Worm (Caenorhabditis elegans) whole organism, dauer: ENCODE data around the gene K09C4.5.

Experiments used
- unc-62 ChIP-seq: sonication (generic microtip); optimal IDR thresholded peaks from 2 replicates; lab custom pipeline; 2017; ENCODE audit warnings: missing biosample characterization, missing genetic modification reagents, missing genetic modification characterization

The K09C4.5 gene

DNA sequence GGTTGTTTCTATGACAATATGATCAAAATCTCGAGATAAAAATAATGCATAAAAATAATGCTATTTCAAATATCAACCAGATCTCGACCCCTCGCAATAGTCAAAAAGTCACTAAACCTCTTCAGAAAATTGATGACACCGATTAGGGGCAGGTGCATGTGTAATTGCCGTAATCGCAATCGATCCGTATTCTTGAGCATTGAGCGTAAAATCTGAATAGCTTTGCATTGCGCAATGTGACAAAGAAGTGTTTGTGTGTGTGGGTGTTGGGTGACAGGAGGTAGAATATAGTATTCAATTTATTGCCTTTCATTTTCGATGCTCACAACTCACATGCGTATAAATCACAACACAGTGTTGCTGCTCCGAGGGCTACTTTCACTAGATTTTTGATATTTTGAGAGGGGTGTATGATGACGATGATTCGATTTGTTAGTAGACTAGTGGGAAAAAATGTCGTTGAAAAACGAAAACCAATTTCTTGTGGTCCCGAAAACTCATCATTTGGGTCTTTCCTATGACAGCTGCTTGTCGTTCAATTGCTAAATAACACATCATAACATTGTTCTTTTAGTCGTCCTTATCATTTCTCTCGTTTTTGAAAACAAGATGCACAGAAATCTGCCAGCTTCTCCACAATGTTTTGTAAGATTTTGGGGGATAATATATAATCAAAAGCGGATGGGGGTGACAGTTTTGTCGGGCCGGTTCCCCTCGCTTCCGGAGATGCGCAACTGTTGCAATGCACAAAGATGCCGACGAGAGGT lies 33.6 kb downstream of the K09C4.5 start:
- no peak for TF ChIP-seq unc-62 (GFP tag; lab: Kevin White, UChicago)

DNA sequence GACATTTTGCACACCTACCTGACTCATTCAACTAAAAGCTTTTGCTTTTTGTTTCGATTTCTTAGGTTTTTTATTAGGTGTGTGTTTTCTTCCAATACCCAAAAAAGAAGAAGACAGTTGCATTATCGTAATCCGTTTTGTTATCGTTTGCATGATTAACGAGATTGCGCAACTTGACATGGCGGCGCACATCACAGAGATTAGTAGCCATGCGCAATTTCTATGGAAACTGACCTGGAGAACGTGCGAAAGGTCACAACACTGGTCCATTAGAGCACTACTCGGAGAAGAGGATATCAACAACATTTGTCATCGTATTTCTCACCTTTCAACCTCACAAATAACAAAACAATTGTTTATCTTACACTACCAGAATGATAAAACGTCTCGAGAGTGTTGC lies 34.4 kb downstream of the K09C4.5 start:
- TF ChIP-seq unc-62 (GFP tag; lab: Kevin White, UChicago), result no peak

DNA sequence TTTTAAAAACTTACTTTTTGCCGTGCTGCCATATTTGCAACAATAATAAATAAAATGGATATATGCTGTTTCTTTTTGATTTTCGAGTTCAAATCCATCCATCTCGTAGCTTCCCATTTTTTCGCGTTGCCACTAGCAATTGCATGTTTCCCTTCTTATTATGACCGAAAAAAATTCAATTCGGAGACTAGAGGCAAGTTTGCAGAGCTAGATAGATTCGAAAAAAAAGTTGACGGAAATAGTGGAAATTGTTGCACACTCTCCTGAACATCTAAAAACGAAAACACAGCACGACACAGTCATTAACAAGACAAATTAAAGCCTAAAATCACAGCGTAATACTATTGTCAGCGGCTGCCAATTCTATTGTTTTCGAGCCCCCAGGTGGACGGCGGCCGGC lies 43.7 kb downstream of the K09C4.5 start, which contains the start of gene F11D5.6:
Gene F11D5.6 (minus strand): TSS at position 101 of the 400 bp plus-strand sequence.
- no peak for TF ChIP-seq unc-62 (GFP tag; lab: Kevin White, UChicago)

DNA sequence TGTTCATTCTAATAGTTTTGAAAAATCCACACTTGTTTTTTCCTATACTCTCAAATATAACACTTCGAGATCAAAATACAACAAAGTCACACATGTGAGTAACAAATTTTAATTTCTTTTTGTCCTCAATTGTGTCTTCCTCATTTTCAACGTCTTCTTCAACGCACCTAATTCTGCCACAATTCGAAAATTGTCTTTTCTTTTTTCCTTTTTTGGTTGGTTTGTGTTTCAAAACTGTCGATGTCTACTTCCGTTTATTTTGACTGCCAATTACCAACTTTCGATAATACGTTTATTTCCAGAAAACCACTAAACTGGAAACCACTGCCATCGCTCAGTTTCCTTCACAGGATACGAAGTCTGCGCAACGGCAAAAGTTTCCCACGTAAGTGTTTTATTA lies 50.4 kb downstream of the K09C4.5 start, which contains the start of gene F11D5.1:
Gene F11D5.1 (plus strand): TSS at position 301 of the 400 bp plus-strand sequence.
- no peak for TF ChIP-seq unc-62 (GFP tag; lab: Kevin White, UChicago)

DNA sequence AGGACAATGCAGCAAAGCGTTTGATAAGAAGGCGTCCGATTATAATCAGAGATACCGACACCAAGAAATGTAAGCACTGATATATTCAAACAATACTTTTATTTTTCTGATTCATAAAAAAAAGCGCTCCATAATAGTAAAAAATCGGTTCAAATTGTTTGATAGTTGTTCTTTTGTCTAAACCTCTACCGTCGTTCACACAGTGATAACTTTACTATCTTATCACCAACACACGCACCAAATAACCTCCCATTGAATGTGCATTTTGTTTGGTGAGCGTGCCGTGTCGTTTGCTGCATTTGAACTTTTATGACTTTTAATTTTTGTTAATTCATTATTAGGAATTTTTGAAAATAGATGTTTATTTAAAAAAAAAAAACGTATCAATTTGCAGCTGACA lies 51.7 kb downstream of the K09C4.5 start:
- TF ChIP-seq unc-62 (GFP tag; lab: Kevin White, UChicago), result no peak
